Worm (Caenorhabditis elegans) whole organism, mixed stage, embryonic: ENCODE measurements around the gene M02D8.6.

Experiments
- ces-1 ChIP-seq: fragments of 150-350 bp; optimal IDR thresholded peaks from 2 replicates; lab custom pipeline; 2014; ENCODE audit warnings: missing biosample characterization, missing genetic modification reagents, missing genetic modification characterization
- elt-1 ChIP-seq: sonication (generic microtip); optimal IDR thresholded peaks from 2 replicates; lab custom pipeline; 2017; ENCODE audit warnings: missing genetic modification characterization, mild to moderate bottlenecking, missing compliant biosample characterization, antibody characterized with exemption, moderate library complexity, borderline replicate concordance; ENCODE audit not compliant: insufficient read depth
- lsy-2 ChIP-seq: fragments of 150-350 bp; optimal IDR thresholded peaks from 2 replicates; lab custom pipeline; 2014; ENCODE audit warnings: missing biosample characterization, missing genetic modification characterization
- mab-5 ChIP-seq: fragments of 150-350 bp; optimal IDR thresholded peaks from 2 replicates; lab custom pipeline; 2014; ENCODE audit warnings: missing biosample characterization, missing genetic modification characterization
- mep-1 ChIP-seq: fragments of 150-350 bp; optimal IDR thresholded peaks from 2 replicates; lab custom pipeline; 2017; ENCODE audit warnings: missing biosample characterization, missing genetic modification reagents, missing genetic modification characterization, inconsistent platforms
- nhr-12 ChIP-seq: fragments of 150-350 bp; optimal IDR thresholded peaks from 2 replicates; lab custom pipeline; 2014; ENCODE audit warnings: missing biosample characterization, missing genetic modification characterization
- nhr-237 ChIP-seq: fragments of 150-350 bp; optimal IDR thresholded peaks from 2 replicates; lab custom pipeline; 2014; ENCODE audit warnings: missing biosample characterization, missing genetic modification characterization
- nhr-28 ChIP-seq: fragments of 150-350 bp; optimal IDR thresholded peaks from 2 replicates; lab custom pipeline; 2014; ENCODE audit warnings: missing biosample characterization, missing genetic modification characterization
- unc-39 ChIP-seq: fragments of 150-350 bp; optimal IDR thresholded peaks from 2 replicates; lab custom pipeline; 2014; ENCODE audit warnings: missing biosample characterization, missing genetic modification characterization
- unc-62 ChIP-seq: fragments of 150-350 bp; optimal IDR thresholded peaks from 2 replicates; lab custom pipeline; 2014; ENCODE audit warnings: missing biosample characterization, missing genetic modification reagents, missing genetic modification characterization

ce11 chrX:8741629-8742170 is 10.0 kb upstream of the M02D8.6 start:
- TF ChIP-seq unc-62 (GFP tag; lab: Kevin White, UChicago) = no peak
- TF ChIP-seq elt-1 (tag; lab: Kevin White, UChicago) = no peak
- no peak for TF ChIP-seq mab-5 (tag; lab: Kevin White, UChicago)
- no peak for TF ChIP-seq nhr-237 (tag; lab: Kevin White, UChicago)
- TF ChIP-seq mep-1 (tag; lab: Kevin White, UChicago) = no peak
- TF ChIP-seq nhr-12 = no peak
- TF ChIP-seq nhr-28 (tag; lab: Kevin White, UChicago) = no peak
- no peak for TF ChIP-seq lsy-2
- TF ChIP-seq ces-1 (GFP tag; lab: Kevin White, UChicago) = no peak
- TF ChIP-seq unc-39 (tag; lab: Kevin White, UChicago) = no peak
